Fruit fly (Drosophila melanogaster) S2 (cell line): ENCODE data around the gene CG1986.

Experiments
- CG8478 ChIP-seq: fragments of >200 bp; optimal IDR thresholded peaks from 2 replicates; lab custom pipeline; 2018
- CTCF ChIP-seq, 2 experiments: fragments of >200 bp; optimal IDR thresholded peaks; 2 replicates each; lab custom pipeline; 2018

dm6 chrX:9892834-9893233, 18.1 kb downstream of the CG1986 start:
- no peak for TF ChIP-seq CTCF (optimal IDR thresholded peaks at IDR 0.05; lab: Kevin White, UChicago)
- TF ChIP-seq CG8478 (lab: Kevin White, UChicago): no peak
